Worm (Caenorhabditis elegans): ENCODE data around the gene F35E12.6.

The F35E12.6 gene

ce11 chrV:13775529-13775928 is 39.5 kb upstream of the F35E12.6 start, which contains the start of gene F53C11.1:
TSS of gene F53C11.1 (plus strand) at chrV:13775796.
- TF ChIP-seq ztf-11 (tag; optimal IDR thresholded peaks at IDR 0.05), result no peak
- TF ChIP-seq fkh-2 (tag; optimal IDR thresholded peaks at IDR 0.05), result no peak
- no peak for TF ChIP-seq nhr-43 (tag; optimal IDR thresholded peaks at IDR 0.05; ENCODE audit: poor library complexity, severe bottlenecking)
- peak; percentile 28 for TF ChIP-seq elt-2 (tag; optimal IDR thresholded peaks at IDR 0.05)
- no peak for TF ChIP-seq tbx-2 (tag; optimal IDR thresholded peaks at IDR 0.05)
- TF ChIP-seq mml-1 (tag; optimal IDR thresholded peaks at IDR 0.05), result no peak
- no peak for TF ChIP-seq fos-1 (tag; optimal IDR thresholded peaks at IDR 0.05)
- TF ChIP-seq elt-1 (tag; optimal IDR thresholded peaks at IDR 0.05), result no peak
- no peak for TF ChIP-seq ceh-28 (tag; optimal IDR thresholded peaks at IDR 0.05)
- no peak for TF ChIP-seq eor-1 (tag; optimal IDR thresholded peaks at IDR 0.05)
- TF ChIP-seq nhr-77 (tag; optimal IDR thresholded peaks at IDR 0.05), result no peak
- no peak for TF ChIP-seq R02D3.7 (tag; optimal IDR thresholded peaks at IDR 0.05)
- no peak for TF ChIP-seq unc-62 (GFP tag; optimal IDR thresholded peaks at IDR 0.05)
- no peak for TF ChIP-seq elt-3 (tag; optimal IDR thresholded peaks at IDR 0.05)
- TF ChIP-seq pqm-1 (tag; optimal IDR thresholded peaks at IDR 0.05), result peak; percentile 73
- TF ChIP-seq daf-12 (tag; optimal IDR thresholded peaks at IDR 0.05), result no peak

ce11 chrV:13771209-13771608 is 35.2 kb upstream of the F35E12.6 start, which contains the start of gene F20G2.5:
TSS of gene F20G2.5 (plus strand) at chrV:13771509.
- TF ChIP-seq pqm-1 (tag; optimal IDR thresholded peaks at IDR 0.05), result peak; percentile 40
- peak; percentile 40 for TF ChIP-seq elt-2 (tag; optimal IDR thresholded peaks at IDR 0.05)
- TF ChIP-seq elt-1 (tag; optimal IDR thresholded peaks at IDR 0.05), result no peak

DNA sequence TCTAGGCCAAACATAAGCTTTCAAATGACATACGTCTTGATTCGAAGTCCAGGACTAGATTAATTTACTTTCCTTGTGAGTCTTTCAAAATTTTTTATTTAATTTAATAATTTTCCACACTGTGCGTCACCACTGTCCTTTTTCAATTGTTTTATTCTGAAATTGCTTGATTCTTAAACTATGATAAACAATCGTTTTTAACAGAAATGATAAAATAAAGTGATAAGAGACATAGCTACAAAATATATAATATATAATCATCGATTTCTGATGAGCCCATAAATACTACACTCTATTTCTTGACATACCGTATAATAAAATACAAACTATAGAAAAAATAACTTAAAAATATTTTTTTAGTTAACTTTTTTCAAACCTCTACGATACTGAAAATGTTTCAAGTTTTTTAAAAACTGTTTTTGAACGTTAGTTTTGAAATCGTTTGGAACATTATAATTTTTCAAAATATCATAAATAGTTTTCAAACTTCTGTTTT is 32.9 kb upstream of the F35E12.6 start, which contains the start of gene nas-24:
Gene nas-24 (plus strand): TSS at position 446 of the 496 bp plus-strand sequence.
- TF ChIP-seq elt-2 (tag; optimal IDR thresholded peaks at IDR 0.05) (peak; percentile 51), ztf-11 (tag; optimal IDR thresholded peaks at IDR 0.05) (no peak), pqm-1 (tag; optimal IDR thresholded peaks at IDR 0.05) (peak; percentile 85)

DNA sequence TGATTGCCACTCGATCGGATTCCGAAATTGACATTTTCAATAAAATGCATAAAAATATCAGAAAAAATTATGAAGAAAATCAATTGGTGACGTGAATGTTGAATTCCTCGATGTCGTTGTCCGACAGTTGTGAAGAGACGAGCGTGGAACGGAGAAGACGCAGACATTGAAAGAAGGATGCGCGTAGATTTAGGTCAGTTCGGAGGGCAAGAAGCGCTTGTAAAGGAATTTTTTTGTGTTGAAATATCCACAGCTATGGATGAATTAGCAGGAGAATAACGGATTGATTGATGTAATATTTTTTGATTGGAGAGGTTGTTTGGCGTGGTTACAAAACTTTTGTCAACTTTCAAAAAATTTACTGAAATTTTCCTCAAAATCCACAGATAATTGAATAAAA is 32.3 kb upstream of the F35E12.6 start, which contains the start of gene F20G2.3:
Gene F20G2.3 (minus strand): TSS at position 101 of the 400 bp plus-strand sequence.
- TF ChIP-seq nhr-28 (tag; optimal IDR thresholded peaks at IDR 0.05) (no peak), nhr-23 (tag; optimal IDR thresholded peaks at IDR 0.05) (peak; percentile 63)

- TF ChIP-seq ceh-82 (tag; optimal IDR thresholded peaks at IDR 0.05) (no peak), tbx-2 (tag; optimal IDR thresholded peaks at IDR 0.05) (no peak), nhr-11 (tag; optimal IDR thresholded peaks at IDR 0.05) (peak; percentile 18), zag-1 (tag; optimal IDR thresholded peaks at IDR 0.05) (no peak), lin-39 (tag; optimal IDR thresholded peaks at IDR 0.05) (no peak)
Measured at ce11 chrV:13763723-13764122, 27.7 kb upstream of the F35E12.6 start.

- no peak for TF ChIP-seq elt-3 (tag; optimal IDR thresholded peaks at IDR 0.05)
- no peak for TF ChIP-seq mdl-1 (tag; optimal IDR thresholded peaks at IDR 0.05)
- TF ChIP-seq lsy-12 (tag; optimal IDR thresholded peaks at IDR 0.05), result no peak
- TF ChIP-seq mml-1 (tag; optimal IDR thresholded peaks at IDR 0.05), result no peak
- TF ChIP-seq lin-39 (tag; optimal IDR thresholded peaks at IDR 0.05), result no peak
Measured at ce11 chrV:13762426-13763127, 26.5 kb upstream of the F35E12.6 start, which contains the start of gene F20G2.6. TSS of gene F20G2.6 (plus strand) at chrV:13763077.

DNA sequence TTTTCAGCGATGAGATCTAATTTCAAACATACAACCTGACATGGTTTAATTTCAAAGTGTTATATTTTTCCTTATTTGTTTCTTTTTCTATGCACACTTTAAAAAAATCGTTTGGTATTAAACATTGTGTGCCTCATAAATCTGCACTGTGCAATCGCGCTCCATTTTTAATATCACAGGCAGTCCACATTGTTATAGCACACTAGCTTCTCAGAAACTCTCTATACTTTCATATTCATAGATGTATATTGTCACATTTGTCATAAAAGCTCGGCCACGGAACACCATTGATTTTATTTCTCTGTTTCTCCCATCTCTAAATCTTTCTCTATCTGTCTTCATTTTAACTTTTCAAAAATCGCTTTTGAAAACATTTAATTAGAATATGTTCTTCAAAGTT is 21.3 kb upstream of the F35E12.6 start:
- no peak for TF ChIP-seq aly-2 (tag; optimal IDR thresholded peaks at IDR 0.05)
- no peak for TF ChIP-seq egl-27 (tag; optimal IDR thresholded peaks at IDR 0.05)
- no peak for TF ChIP-seq fkh-10 (GFP tag; optimal IDR thresholded peaks at IDR 0.05)
- TF ChIP-seq hmg-11 (tag; optimal IDR thresholded peaks at IDR 0.05), result no peak
- TF ChIP-seq lin-39 (tag; optimal IDR thresholded peaks at IDR 0.05), result peak; percentile 34
- no peak for TF ChIP-seq nhr-12 (tag; optimal IDR thresholded peaks at IDR 0.05)
- TF ChIP-seq ZK546.5 (tag; optimal IDR thresholded peaks at IDR 0.05), result no peak
- no peak for TF ChIP-seq mdl-1 (tag; optimal IDR thresholded peaks at IDR 0.05)
- no peak for TF ChIP-seq nhr-11 (tag; optimal IDR thresholded peaks at IDR 0.05)
- TF ChIP-seq eor-1 (tag; optimal IDR thresholded peaks at IDR 0.05), result no peak
- TF ChIP-seq ceh-9 (tag; optimal IDR thresholded peaks at IDR 0.05), result no peak
- no peak for TF ChIP-seq lsy-12 (tag; optimal IDR thresholded peaks at IDR 0.05)
- peak; percentile 56 for TF ChIP-seq snpc-4 (tag; optimal IDR thresholded peaks at IDR 0.05)
- peak; percentile 49 for TF ChIP-seq pha-4 (tag; optimal IDR thresholded peaks at IDR 0.05)
- TF ChIP-seq unc-39 (tag; optimal IDR thresholded peaks at IDR 0.05), result no peak
- peak; percentile 66 for TF ChIP-seq lin-15B (tag; optimal IDR thresholded peaks at IDR 0.05)
- TF ChIP-seq nfya-1 (tag; optimal IDR thresholded peaks at IDR 0.05; ENCODE audit: insufficient read depth), result peak; percentile 29
- no peak for TF ChIP-seq jun-1 (tag; optimal IDR thresholded peaks at IDR 0.05)
- no peak for TF ChIP-seq sea-2 (GFP tag; optimal IDR thresholded peaks at IDR 0.05)
- TF ChIP-seq elt-2 (tag; optimal IDR thresholded peaks at IDR 0.05), result no peak
